Worm (Caenorhabditis elegans): ENCODE measurements around the gene C13A2.1.

ce11 chrV:7326928-7327327 is 38.1 kb downstream of the C13A2.1 start, which contains the start of gene F10G2.4:
- no peak for TF ChIP-seq nhr-76 (tag; optimal IDR thresholded peaks at IDR 0.05)
- no peak for TF ChIP-seq unc-62 (GFP tag; optimal IDR thresholded peaks at IDR 0.05)
- TF ChIP-seq blmp-1 (tag; optimal IDR thresholded peaks at IDR 0.05) = no peak
- no peak for TF ChIP-seq elt-1 (tag; optimal IDR thresholded peaks at IDR 0.05; ENCODE audit: borderline replicate concordance, insufficient read depth)
- TF ChIP-seq hlh-1 (tag; optimal IDR thresholded peaks at IDR 0.05) = no peak
- TF ChIP-seq M03D4.4 (tag; optimal IDR thresholded peaks at IDR 0.05) = no peak
- TF ChIP-seq lin-32 (GFP tag; optimal IDR thresholded peaks at IDR 0.05) = no peak
- no peak for TF ChIP-seq pha-4 (tag; optimal IDR thresholded peaks at IDR 0.05)
- no peak for TF ChIP-seq tbx-8 (GFP tag; optimal IDR thresholded peaks at IDR 0.05)
- no peak for TF ChIP-seq zip-8 (tag; optimal IDR thresholded peaks at IDR 0.05)
